Worm (Caenorhabditis elegans) whole organism, mixed stage, embryonic: ENCODE measurements around the gene gpa-12.

Source experiments
- M03D4.4 ChIP-seq: sonication (generic microtip); optimal IDR thresholded peaks from 2 replicates; lab custom pipeline; 2017; ENCODE audit warnings: mild to moderate bottlenecking, missing genetic modification characterization, missing compliant biosample characterization
- blmp-1 ChIP-seq: fragments of 150-350 bp; optimal IDR thresholded peaks from 2 replicates; lab custom pipeline; 2014; ENCODE audit warnings: missing biosample characterization, missing genetic modification characterization
- ceh-39 ChIP-seq: fragments of 150-350 bp; optimal IDR thresholded peaks from 2 replicates; lab custom pipeline; 2014; ENCODE audit warnings: missing biosample characterization, missing genetic modification characterization
- ceh-43 ChIP-seq: fragments of 200-800 bp; sonication (Bioruptor generic); optimal IDR thresholded peaks from 2 replicates; lab custom pipeline; 2018; ENCODE audit warnings: mild to moderate bottlenecking, missing genetic modification characterization, moderate library complexity, missing compliant biosample characterization
- ceh-83 ChIP-seq: fragments of 200-800 bp; sonication (Bioruptor generic); optimal IDR thresholded peaks from 2 replicates; lab custom pipeline; 2018; ENCODE audit warnings: mild to moderate bottlenecking, missing genetic modification characterization, missing compliant biosample characterization
- ces-1 ChIP-seq: fragments of 150-350 bp; optimal IDR thresholded peaks from 2 replicates; lab custom pipeline; 2014; ENCODE audit warnings: missing biosample characterization, missing genetic modification reagents, missing genetic modification characterization
- cnd-1 ChIP-seq: fragments of 200-800 bp; sonication (Bioruptor generic); optimal IDR thresholded peaks from 2 replicates; lab custom pipeline; 2018; ENCODE audit warnings: mild to moderate bottlenecking, missing genetic modification characterization, missing compliant biosample characterization
- drap-1 ChIP-seq: fragments of 200-800 bp; sonication (Bioruptor generic); optimal IDR thresholded peaks from 3 replicates; lab custom pipeline; 2018; ENCODE audit warnings: mild to moderate bottlenecking, missing genetic modification characterization, missing compliant biosample characterization
- elt-1 ChIP-seq: sonication (generic microtip); optimal IDR thresholded peaks from 2 replicates; lab custom pipeline; 2017; ENCODE audit warnings: missing genetic modification characterization, mild to moderate bottlenecking, missing compliant biosample characterization, antibody characterized with exemption, moderate library complexity, borderline replicate concordance; ENCODE audit not compliant: insufficient read depth
- elt-3 ChIP-seq: fragments of 150-350 bp; optimal IDR thresholded peaks from 2 replicates; lab custom pipeline; 2014; ENCODE audit warnings: missing biosample characterization, missing genetic modification characterization
- flh-1 ChIP-seq: fragments of 200-800 bp; sonication (Bioruptor generic); optimal IDR thresholded peaks from 2 replicates; lab custom pipeline; 2018; ENCODE audit warnings: mild to moderate bottlenecking, missing genetic modification characterization, moderate library complexity, missing compliant biosample characterization
- ham-2 ChIP-seq: fragments of 200-800 bp; sonication (Bioruptor generic); optimal IDR thresholded peaks from 2 replicates; lab custom pipeline; 2018; ENCODE audit warnings: mild to moderate bottlenecking, missing genetic modification characterization, missing compliant biosample characterization
- hlh-1 ChIP-seq: fragments of 150-350 bp; optimal IDR thresholded peaks from 2 replicates; lab custom pipeline; 2014; ENCODE audit warnings: missing biosample characterization, missing genetic modification reagents, missing genetic modification characterization
- lin-13 ChIP-seq: fragments of 150-350 bp; optimal IDR thresholded peaks from 2 replicates; lab custom pipeline; 2014; ENCODE audit warnings: missing biosample characterization, missing genetic modification characterization
- lsy-2 ChIP-seq: fragments of 150-350 bp; optimal IDR thresholded peaks from 2 replicates; lab custom pipeline; 2014; ENCODE audit warnings: missing biosample characterization, missing genetic modification characterization
- mep-1 ChIP-seq: fragments of 150-350 bp; optimal IDR thresholded peaks from 2 replicates; lab custom pipeline; 2017; ENCODE audit warnings: missing biosample characterization, missing genetic modification reagents, missing genetic modification characterization, inconsistent platforms
- mls-2 ChIP-seq: sonication (generic microtip); optimal IDR thresholded peaks from 2 replicates; lab custom pipeline; 2016; ENCODE audit warnings: mild to moderate bottlenecking, missing genetic modification characterization, moderate library complexity, missing compliant biosample characterization
- nhr-12 ChIP-seq: fragments of 150-350 bp; optimal IDR thresholded peaks from 2 replicates; lab custom pipeline; 2014; ENCODE audit warnings: missing biosample characterization, missing genetic modification characterization
- nhr-2 ChIP-seq: fragments of 150-350 bp; optimal IDR thresholded peaks from 2 replicates; lab custom pipeline; 2014; ENCODE audit warnings: missing biosample characterization, missing genetic modification characterization
- nhr-237 ChIP-seq: fragments of 150-350 bp; optimal IDR thresholded peaks from 2 replicates; lab custom pipeline; 2014; ENCODE audit warnings: missing biosample characterization, missing genetic modification characterization
- nhr-28 ChIP-seq: fragments of 150-350 bp; optimal IDR thresholded peaks from 2 replicates; lab custom pipeline; 2014; ENCODE audit warnings: missing biosample characterization, missing genetic modification characterization
- nhr-76 ChIP-seq: sonication (generic microtip); optimal IDR thresholded peaks from 2 replicates; lab custom pipeline; 2017; ENCODE audit warnings: missing biosample characterization, missing genetic modification characterization
- sem-2 ChIP-seq: fragments of 200-800 bp; sonication (Bioruptor generic); optimal IDR thresholded peaks from 2 replicates; lab custom pipeline; 2018; ENCODE audit warnings: mild to moderate bottlenecking, missing genetic modification characterization, missing compliant biosample characterization
- snpc-4 ChIP-seq: fragments of 150-350 bp; optimal IDR thresholded peaks from 2 replicates; lab custom pipeline; 2014; ENCODE audit warnings: missing biosample characterization, missing genetic modification characterization
- tbx-8 ChIP-seq: fragments of 200-800 bp; sonication (Bioruptor generic); optimal IDR thresholded peaks from 2 replicates; lab custom pipeline; 2018; ENCODE audit warnings: mild to moderate bottlenecking, missing genetic modification characterization, moderate library complexity, missing compliant biosample characterization
- unc-120 ChIP-seq: sonication (generic microtip); optimal IDR thresholded peaks from 2 replicates; lab custom pipeline; 2017; ENCODE audit warnings: missing genetic modification characterization, missing compliant biosample characterization; ENCODE audit not compliant: poor library complexity, severe bottlenecking
- unc-39 ChIP-seq: fragments of 150-350 bp; optimal IDR thresholded peaks from 2 replicates; lab custom pipeline; 2014; ENCODE audit warnings: missing biosample characterization, missing genetic modification characterization
- unc-62 ChIP-seq: fragments of 150-350 bp; optimal IDR thresholded peaks from 2 replicates; lab custom pipeline; 2014; ENCODE audit warnings: missing biosample characterization, missing genetic modification reagents, missing genetic modification characterization
- zip-8 ChIP-seq: fragments of 150-350 bp; optimal IDR thresholded peaks from 2 replicates; lab custom pipeline; 2014; ENCODE audit warnings: missing biosample characterization, missing genetic modification characterization
- ztf-11 ChIP-seq: fragments of 150-350 bp; optimal IDR thresholded peaks from 2 replicates; lab custom pipeline; 2014; ENCODE audit warnings: missing biosample characterization, missing genetic modification characterization

The gpa-12 gene

DNA sequence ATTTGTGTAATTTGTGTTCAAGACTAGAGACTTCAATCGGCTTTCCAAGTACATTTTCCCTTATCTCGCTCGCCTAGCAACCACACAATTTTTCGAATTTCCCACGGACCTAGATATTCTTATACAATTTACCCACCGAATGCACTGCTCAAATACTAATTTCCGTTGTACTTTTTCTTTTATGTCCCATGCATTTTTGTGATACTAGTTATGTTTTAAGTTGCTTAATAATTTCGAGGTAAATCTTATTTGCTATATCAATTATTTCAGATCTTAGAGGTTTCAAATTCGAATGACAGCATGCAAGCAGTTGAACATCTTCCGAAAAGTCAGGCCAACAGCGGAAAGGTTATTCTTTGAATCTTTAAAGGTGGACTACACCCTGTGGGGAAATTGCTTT lies 16.2 kb downstream of the gpa-12 start, which contains the start of gene F18G5.1:
TSS of gene F18G5.1 (plus strand) at position 301 of the 400 bp plus-strand sequence.
- TF ChIP-seq cnd-1 (no peak), flh-1 (GFP tag; lab: Kevin White, UChicago) (no peak), nhr-237 (tag; lab: Kevin White, UChicago) (no peak), unc-39 (no peak), lsy-2 (tag; lab: Kevin White, UChicago) (no peak), ces-1 (GFP tag; lab: Kevin White, UChicago) (no peak), unc-62 (GFP tag; lab: Kevin White, UChicago) (no peak), zip-8 (tag; lab: Kevin White, UChicago) (no peak), snpc-4 (tag; lab: Kevin White, UChicago) (no peak), lin-13 (tag; lab: Kevin White, UChicago) (no peak), elt-1 (tag; lab: Kevin White, UChicago) (no peak), ceh-39 (no peak), elt-3 (no peak), nhr-12 (tag; lab: Kevin White, UChicago) (no peak), M03D4.4 (tag; lab: Kevin White, UChicago) (no peak), nhr-28 (no peak), mls-2 (tag; lab: Kevin White, UChicago) (no peak), nhr-76 (tag; lab: Kevin White, UChicago) (no peak)

DNA sequence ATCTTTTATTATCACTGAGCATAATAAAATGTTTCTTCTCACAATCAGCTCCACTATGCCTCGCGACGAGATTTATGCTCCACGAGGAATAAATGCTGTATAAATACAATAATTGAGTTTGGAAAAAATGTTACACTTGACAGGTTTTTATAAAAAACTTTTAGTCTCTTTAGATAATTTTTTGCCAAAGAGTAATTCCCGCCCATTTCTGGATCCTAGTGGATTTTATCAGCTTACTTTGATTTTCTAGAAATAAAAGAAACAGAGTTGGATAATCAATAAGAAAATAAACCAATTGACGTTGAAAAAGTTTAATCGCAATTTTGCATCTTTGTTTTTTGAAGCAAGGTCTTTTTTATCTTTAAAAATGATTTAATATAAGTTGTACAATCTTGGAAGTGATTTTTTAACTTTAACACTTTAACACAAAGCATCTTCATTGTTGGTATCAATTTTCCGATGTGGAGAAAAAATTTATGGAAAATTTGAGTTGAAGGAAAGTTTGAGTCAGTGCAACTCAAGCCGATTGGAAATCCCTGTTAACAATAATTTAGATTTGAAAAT lies 18.4 kb downstream of the gpa-12 start:
- TF ChIP-seq ceh-43 (no peak), lin-13 (tag; lab: Kevin White, UChicago) (no peak), drap-1 (GFP tag; lab: Kevin White, UChicago) (no peak)
- TF ChIP-seq, all 35 proteins: peak for 0

DNA sequence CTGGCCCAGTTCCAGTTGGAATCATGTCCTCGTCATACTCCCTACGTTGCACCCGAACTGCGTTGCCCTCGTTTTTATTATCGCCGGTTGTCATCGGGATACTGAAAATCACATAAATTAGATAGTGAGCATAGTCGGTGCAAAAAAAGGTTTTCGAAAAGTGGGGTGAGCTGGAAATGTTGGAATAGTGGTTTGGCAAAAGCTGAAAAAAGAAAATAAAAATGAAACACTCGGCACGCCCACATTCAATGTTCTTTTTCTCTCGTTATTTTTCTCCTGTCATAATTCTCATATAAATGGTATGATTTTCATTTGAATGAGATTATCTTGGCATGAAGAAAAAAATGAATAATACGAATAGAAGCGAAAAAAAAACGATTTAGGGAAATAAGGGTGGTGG lies 20.9 kb downstream of the gpa-12 start, which contains the start of gene F18G5.6:
TSS of gene F18G5.6 (minus strand) at position 101 of the 400 bp plus-strand sequence.
- TF ChIP-seq ham-2 (GFP tag; lab: Kevin White, UChicago) (no peak), nhr-237 (tag; lab: Kevin White, UChicago) (no peak), lin-13 (tag; lab: Kevin White, UChicago) (no peak), lsy-2 (tag; lab: Kevin White, UChicago) (no peak), drap-1 (GFP tag; lab: Kevin White, UChicago) (no peak), hlh-1 (tag; lab: Kevin White, UChicago) (no peak), mls-2 (tag; lab: Kevin White, UChicago) (no peak), M03D4.4 (tag; lab: Kevin White, UChicago) (no peak), ceh-83 (no peak), nhr-28 (no peak), unc-39 (no peak), elt-3 (no peak), cnd-1 (no peak), ces-1 (GFP tag; lab: Kevin White, UChicago) (no peak), blmp-1 (tag; lab: Kevin White, UChicago) (no peak), ceh-43 (no peak), nhr-12 (tag; lab: Kevin White, UChicago) (no peak), unc-120 (tag; lab: Kevin White, UChicago) (no peak), nhr-2 (tag; lab: Kevin White, UChicago) (no peak), ztf-11 (tag; lab: Kevin White, UChicago) (no peak)

DNA sequence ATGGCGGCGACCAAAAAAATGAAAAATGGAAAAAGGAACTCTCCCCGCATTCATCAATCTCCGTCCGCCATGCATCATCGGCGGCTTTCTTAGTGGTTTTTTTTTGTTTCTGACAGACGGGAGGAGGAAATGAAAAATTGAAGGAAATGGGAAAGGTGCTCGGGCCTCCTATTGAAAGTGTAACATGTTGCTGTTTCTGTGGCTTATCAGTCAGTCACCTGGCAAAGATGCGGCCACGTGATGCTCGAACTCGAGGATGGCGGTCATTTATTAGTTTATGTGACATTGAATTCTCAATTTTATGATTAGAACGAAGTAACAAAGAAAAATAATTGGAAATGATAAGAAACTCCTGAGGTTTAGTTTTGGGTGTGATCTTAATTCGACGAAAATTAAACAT lies 21.3 kb downstream of the gpa-12 start:
- peak; percentile 72 for TF ChIP-seq hlh-1 (tag; lab: Kevin White, UChicago)
- peak; percentile 28 for TF ChIP-seq unc-120 (tag; lab: Kevin White, UChicago)
- no peak for TF ChIP-seq ceh-83
- no peak for TF ChIP-seq tbx-8 (GFP tag; lab: Kevin White, UChicago)

DNA sequence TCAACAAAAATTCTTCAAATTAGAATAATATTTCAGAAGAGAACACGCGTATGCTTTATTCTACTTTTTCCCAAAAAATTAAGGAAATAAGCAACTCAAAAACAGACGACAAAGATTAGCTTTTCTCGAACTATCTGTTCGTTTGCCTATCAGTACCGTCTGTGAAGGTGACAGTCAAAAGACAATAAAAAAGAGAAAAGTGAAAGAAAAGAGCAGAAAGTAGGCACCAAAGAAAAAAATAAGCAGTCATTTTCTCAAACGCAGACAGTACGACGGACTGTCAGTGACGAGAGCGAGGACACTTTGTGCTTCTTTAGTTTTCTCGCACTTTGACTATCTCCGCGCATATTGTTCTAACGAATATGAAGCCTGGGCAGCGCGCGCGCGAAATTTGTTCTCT lies 23.2 kb downstream of the gpa-12 start:
- TF ChIP-seq nhr-12 (tag; lab: Kevin White, UChicago), result no peak
- TF ChIP-seq zip-8 (tag; lab: Kevin White, UChicago), result no peak
- TF ChIP-seq tbx-8 (GFP tag; lab: Kevin White, UChicago), result no peak
- TF ChIP-seq nhr-237 (tag; lab: Kevin White, UChicago), result no peak
- no peak for TF ChIP-seq lin-13 (tag; lab: Kevin White, UChicago)
- TF ChIP-seq unc-120 (tag; lab: Kevin White, UChicago), result no peak
- TF ChIP-seq mls-2 (tag; lab: Kevin White, UChicago), result no peak
- TF ChIP-seq ceh-39, result no peak
- TF ChIP-seq nhr-2 (tag; lab: Kevin White, UChicago), result no peak
- TF ChIP-seq ceh-83, result no peak
- no peak for TF ChIP-seq snpc-4 (tag; lab: Kevin White, UChicago)
- TF ChIP-seq lsy-2 (tag; lab: Kevin White, UChicago), result no peak
- no peak for TF ChIP-seq ztf-11 (tag; lab: Kevin White, UChicago)
- TF ChIP-seq mep-1 (tag; lab: Kevin White, UChicago), result no peak
- TF ChIP-seq cnd-1, result no peak
- no peak for TF ChIP-seq unc-39
- TF ChIP-seq nhr-28, result no peak
- no peak for TF ChIP-seq sem-2 (GFP tag; lab: Kevin White, UChicago)
